Worm (Caenorhabditis elegans): ENCODE measurements around the gene ced-2.
"Not testable (repeated sequence)": the region's sequence is repeated elsewhere in the genome, so short reads cannot be mapped to it uniquely, and the experiment has no call there.

The ced-2 gene

ce11 chrIV:1631651-1632050, 34.5 kb downstream of the ced-2 start, which contains the start of gene cpg-24:
Gene cpg-24, plus strand, starts transcription at chrIV:1631951.
- no peak for TF ChIP-seq W03F9.2 (tag; optimal IDR thresholded peaks at IDR 0.05)
- TF ChIP-seq dao-5 (tag; optimal IDR thresholded peaks at IDR 0.05), result no peak
- no peak for TF ChIP-seq him-1 (tag; optimal IDR thresholded peaks at IDR 0.05)

DNA sequence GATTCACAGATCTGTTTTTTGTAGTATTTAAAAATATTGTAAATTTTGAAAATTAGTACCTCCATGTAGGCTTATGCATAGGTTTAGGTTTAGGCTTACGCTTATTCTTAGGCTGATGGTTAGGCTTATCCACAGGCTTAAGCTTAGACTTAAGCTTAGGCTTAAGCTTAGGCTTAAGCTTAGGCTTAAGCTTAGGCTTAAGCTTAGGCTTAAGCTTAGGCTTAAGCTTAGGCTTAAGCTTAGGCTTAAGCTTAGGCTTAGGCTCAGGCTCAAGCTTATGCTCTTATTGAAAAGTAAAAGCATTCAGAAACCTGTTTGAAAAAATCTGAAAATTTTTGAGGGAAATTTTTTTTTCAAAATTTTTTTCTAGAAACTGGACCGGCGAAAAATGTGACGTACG, 35.5 kb downstream of the ced-2 start:
- no peak for TF ChIP-seq dao-5 (tag; optimal IDR thresholded peaks at IDR 0.05)
- TF ChIP-seq him-1 (tag; optimal IDR thresholded peaks at IDR 0.05), result no peak
- no peak for TF ChIP-seq W03F9.2 (tag; optimal IDR thresholded peaks at IDR 0.05)

DNA sequence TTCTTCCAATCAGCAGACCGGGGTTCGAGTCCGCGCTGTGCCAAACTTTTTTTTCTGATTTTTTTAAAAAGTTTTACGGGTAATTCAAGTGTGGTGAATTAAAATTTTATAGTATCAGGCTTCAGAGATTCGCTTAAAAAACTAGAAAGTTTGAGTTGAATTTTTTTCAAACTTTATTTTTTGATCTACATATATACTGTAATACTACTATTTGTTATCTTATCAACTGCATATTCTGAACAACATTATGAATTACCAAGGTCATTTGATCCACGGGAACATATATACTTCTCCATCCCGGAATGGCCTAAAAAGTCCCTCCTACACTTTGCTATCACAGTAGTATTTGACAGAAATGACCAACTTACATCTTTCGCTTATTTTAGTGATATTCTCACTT, 36.3 kb downstream of the ced-2 start, which contains the start of gene Y41D4B.6:
Gene Y41D4B.6, plus strand, starts transcription at position 301 of the 400 bp plus-strand sequence.
- TF ChIP-seq dao-5 (tag; optimal IDR thresholded peaks at IDR 0.05), result no peak
- TF ChIP-seq W03F9.2 (tag; optimal IDR thresholded peaks at IDR 0.05), result no peak
- no peak for TF ChIP-seq him-1 (tag; optimal IDR thresholded peaks at IDR 0.05)

DNA sequence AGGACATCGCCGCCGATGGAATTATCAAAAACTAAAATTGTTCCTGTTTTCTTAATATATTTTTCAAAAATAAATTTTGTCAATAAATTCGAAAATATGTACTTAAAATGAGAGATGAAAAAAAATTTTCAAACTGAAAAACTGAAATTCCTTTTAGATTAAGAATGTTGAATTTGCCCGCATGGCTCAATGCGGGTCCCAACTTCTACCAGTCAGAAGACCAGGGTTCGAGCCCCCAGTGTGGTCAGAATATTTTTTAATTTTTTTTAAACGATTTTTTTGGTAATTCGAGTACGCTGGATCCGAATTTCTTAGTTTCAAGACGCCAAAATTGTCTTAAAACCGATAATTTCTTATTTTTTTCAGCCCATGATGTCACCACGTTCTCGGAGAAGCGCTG, 40.2 kb downstream of the ced-2 start:
- TF ChIP-seq W03F9.2 (tag; optimal IDR thresholded peaks at IDR 0.05), result no peak
- no peak for TF ChIP-seq him-1 (tag; optimal IDR thresholded peaks at IDR 0.05)
- TF ChIP-seq dao-5 (tag; optimal IDR thresholded peaks at IDR 0.05), result no peak

ce11 chrIV:1645198-1645597, 48.1 kb downstream of the ced-2 start, which contains the start of gene nhr-274:
Gene nhr-274, minus strand, starts transcription at chrIV:1645298.
- TF ChIP-seq W03F9.2, him-1, dao-5 (tag; optimal IDR thresholded peaks at IDR 0.05): not testable (repeated sequence)

ce11 chrIV:1649349-1649748, 52.2 kb downstream of the ced-2 start:
- no peak for TF ChIP-seq him-1 (tag; optimal IDR thresholded peaks at IDR 0.05)
- no peak for TF ChIP-seq dao-5 (tag; optimal IDR thresholded peaks at IDR 0.05)
- TF ChIP-seq W03F9.2 (tag; optimal IDR thresholded peaks at IDR 0.05), result no peak

- no peak for TF ChIP-seq dao-5 (tag; optimal IDR thresholded peaks at IDR 0.05)
- TF ChIP-seq him-1 (tag; optimal IDR thresholded peaks at IDR 0.05), result no peak
- no peak for TF ChIP-seq W03F9.2 (tag; optimal IDR thresholded peaks at IDR 0.05)
Observed at ce11 chrIV:1649794-1650193, 52.7 kb downstream of the ced-2 start.

Data from whole organism, L4/young adult.